Worm (Caenorhabditis elegans) whole organism, L4/young adult: ENCODE measurements around the gene col-3.
"Not testable (repeated sequence)": the region's sequence is repeated elsewhere in the genome, so short reads cannot be mapped to it uniquely, and the experiment has no call there.

Experiments used
- W03F9.2 ChIP-seq: fragments of 150-350 bp; optimal IDR thresholded peaks from 2 replicates; lab custom pipeline; 2014; ENCODE audit warnings: missing biosample characterization, missing genetic modification characterization
- dao-5 ChIP-seq: sonication (generic microtip); optimal IDR thresholded peaks from 2 replicates; lab custom pipeline; 2016; ENCODE audit warnings: missing genotype, missing genetic modification characterization, moderate library complexity, missing compliant biosample characterization
- him-1 ChIP-seq: sonication (generic microtip); optimal IDR thresholded peaks from 2 replicates; lab custom pipeline; 2016; ENCODE audit warnings: missing genotype, missing genetic modification reagents, missing genetic modification characterization, missing compliant biosample characterization

The col-3 gene

DNA sequence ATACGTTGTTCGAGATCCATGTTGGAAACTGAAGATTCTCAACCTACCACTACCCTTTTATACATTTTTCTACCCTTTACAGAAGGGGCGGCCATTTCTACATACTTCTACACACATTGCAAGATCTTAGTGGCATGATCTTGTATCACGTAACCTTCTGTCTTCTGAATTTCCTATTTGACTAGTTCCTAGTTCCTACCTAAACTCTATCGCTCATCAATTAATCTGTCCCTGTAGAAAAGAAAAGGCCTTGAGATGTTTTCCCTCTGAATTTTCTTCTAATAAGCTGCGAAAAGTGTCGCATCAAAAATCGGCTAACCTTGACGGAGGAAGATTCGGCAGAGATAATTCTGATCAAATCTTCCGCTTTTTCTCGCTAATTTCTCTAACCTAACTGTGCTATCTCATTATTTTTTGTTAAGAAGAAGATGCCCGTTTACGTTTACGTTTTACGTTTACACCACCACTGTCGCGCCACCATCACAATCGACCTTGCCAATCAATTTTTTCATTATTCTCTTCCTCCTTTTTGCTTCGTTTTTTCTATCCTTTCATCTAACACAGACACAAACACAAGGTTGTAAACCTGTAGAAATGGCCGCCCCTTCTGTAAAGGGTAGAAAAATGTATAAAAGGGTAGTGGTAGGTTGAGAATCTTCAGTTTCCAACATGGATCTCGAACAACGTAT, at the start of gene col-3, which contains the start of gene col-117:
Gene col-3 (plus strand): TSS at position 639 of the 689 bp plus-strand sequence.
Gene col-117 (minus strand): TSS at position 51 of the 689 bp plus-strand sequence.
- no peak for TF ChIP-seq dao-5 (tag; lab: Kevin White, UChicago)
- no peak for TF ChIP-seq W03F9.2 (tag; lab: Kevin White, UChicago)
- TF ChIP-seq him-1 (tag; lab: Kevin White, UChicago) = no peak

DNA sequence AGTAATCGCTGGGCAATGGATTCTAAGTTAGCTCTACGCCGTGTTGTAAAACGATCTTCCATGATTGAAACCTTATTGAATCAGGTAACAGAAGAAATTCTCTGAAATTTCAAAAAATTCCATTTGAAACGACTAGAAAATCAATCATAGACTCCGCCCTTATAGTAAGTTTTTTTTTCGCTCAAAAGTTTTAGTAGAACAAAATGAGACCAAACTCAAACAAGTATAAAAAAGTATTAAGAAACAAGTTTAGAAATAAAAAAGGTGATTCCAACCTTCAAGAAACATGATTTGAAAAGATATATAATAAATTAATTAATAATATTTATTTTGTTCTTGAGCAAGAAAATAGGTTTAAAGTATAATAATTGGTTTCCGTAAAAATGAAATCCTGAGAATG, 46.5 kb upstream of the col-3 start, which contains the start of gene C33D9.6:
Gene C33D9.6 (minus strand): TSS at position 101 of the 400 bp plus-strand sequence.
- no peak for TF ChIP-seq W03F9.2 (tag; lab: Kevin White, UChicago)
- no peak for TF ChIP-seq him-1 (tag; lab: Kevin White, UChicago)
- no peak for TF ChIP-seq dao-5 (tag; lab: Kevin White, UChicago)

DNA sequence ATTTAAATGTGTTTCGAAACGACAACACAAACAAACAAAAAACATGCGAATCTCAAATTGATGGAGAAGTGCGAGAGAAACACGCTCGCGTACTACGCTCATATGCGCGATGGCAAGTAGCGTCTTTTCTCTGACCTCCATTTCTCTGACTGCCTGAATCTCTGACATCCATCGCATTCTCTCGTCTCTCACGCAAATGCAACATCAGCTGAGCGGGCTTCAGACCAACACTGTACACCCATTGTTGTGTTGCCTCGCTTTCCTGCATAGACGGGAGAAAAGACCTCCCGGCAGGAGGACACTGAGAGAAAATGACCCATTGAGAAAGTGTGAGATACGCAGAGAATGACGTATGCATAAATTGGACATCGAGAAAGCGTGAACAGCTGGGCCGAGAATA, 42.4 kb upstream of the col-3 start:
- TF ChIP-seq W03F9.2 (tag; lab: Kevin White, UChicago) (no peak), dao-5 (tag; lab: Kevin White, UChicago) (no peak), him-1 (tag; lab: Kevin White, UChicago) (no peak)

DNA sequence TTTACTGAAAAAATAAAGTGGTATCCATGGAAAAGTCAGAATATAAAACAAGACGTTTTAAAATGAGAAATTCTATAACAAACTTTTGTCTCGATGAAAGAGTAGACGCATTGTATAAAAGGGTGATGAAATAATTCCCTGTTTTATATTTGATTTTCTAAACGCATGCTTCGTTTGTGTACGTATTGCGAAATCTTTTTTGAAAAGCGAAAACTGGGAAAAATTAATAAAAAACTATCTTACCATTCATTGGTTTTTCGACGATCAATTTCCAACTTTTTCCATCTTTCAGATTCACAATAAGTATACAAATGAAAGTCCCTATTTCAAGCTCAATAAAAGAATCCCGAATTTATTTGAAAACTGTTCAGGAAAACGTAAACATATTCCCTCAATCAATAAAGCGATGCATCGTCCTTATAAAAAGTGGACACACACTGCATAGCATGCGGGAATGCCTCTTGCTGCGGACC, 39.7 kb upstream of the col-3 start, which contains the start of gene C33D9.13:
Gene C33D9.13 (minus strand): TSS at position 423 of the 473 bp plus-strand sequence.
- TF ChIP-seq W03F9.2 (tag; lab: Kevin White, UChicago) = no peak
- no peak for TF ChIP-seq dao-5 (tag; lab: Kevin White, UChicago)
- TF ChIP-seq him-1 (tag; lab: Kevin White, UChicago) = no peak

DNA sequence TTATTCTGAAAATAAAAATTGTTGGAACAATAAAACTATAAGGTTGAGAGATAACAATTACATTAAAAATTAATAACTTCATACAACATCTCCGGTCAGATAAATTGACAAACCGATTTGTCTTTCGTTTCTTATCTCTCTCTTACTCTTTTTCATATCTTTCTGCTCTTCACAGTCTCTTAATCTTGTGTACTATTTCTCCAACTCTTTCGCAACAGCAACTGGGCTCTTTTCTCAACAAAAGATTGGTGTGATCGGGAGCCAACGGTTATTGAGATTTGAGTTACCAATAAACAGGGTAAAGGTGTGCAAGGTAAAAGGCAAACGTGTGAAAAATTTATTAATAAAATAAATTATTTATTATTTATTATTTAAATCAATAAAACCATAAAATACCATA, 37.9 kb upstream of the col-3 start, which contains the start of gene C33D9.8:
Gene C33D9.8 (minus strand): TSS at position 99 of the 400 bp plus-strand sequence.
- no peak for TF ChIP-seq dao-5 (tag; lab: Kevin White, UChicago)

DNA sequence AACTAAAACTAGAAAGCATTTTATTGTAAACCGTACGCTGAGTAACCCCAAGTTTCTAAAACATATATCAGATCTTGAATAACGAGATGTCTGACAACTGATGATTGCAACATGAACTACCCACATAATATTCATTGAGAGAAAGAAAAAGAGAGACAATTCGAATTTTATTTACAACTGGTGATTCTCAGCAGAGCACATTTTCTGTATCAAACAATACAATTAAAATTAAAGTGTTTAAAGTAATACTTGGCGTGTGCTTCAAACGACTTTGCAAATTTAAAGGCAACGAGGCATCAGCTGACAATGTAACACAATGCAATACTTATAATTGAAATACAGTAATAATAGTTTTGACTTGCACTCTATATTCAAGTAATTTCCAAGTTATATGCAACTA, 36.5 kb upstream of the col-3 start, which contains the start of gene C33D9.10:
Gene C33D9.10 (minus strand): TSS at position 101 of the 400 bp plus-strand sequence.
- TF ChIP-seq him-1, dao-5, W03F9.2 (tag; lab: Kevin White, UChicago): not testable (repeated sequence)

DNA sequence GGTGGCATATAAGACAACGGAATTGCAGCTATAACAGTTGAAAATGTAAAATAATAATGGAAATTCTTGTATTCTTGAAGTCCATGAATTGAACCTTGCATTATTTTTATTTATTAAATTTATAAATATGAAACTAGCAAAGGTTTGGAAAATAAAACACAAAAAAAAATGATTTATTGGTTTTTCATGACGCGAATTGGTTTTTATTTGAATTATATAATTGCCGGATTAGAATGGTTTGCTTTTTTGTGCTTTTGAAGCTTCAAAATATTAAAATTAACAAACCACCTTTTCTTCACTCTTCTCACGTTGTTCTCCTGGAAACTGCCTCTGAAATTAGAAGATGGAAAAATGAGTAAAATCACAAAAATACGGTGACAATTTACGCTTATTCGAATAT, 34.4 kb upstream of the col-3 start, which contains the start of gene sru-35:
Gene sru-35 (minus strand): TSS at position 101 of the 400 bp plus-strand sequence.
- TF ChIP-seq him-1 (tag; lab: Kevin White, UChicago) (no peak), W03F9.2 (tag; lab: Kevin White, UChicago) (no peak), dao-5 (tag; lab: Kevin White, UChicago) (no peak)

DNA sequence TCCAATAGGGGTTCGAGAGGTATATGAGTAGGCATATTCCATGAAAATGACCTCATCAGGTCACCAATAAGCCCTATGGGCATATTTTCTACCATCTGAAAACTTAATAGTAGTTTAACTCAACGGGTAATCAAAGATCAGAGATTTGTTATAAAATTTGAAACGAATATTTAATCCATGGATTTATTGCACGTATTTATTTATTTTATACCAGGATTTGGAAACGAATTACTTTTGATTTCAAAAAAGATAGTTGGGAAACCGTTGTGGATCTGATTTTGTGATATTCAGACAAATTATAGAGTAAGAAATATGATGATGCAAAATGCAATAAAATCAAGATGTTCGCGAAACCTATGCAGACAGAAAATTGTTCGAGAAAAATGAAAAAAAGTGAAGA, 31.8 kb upstream of the col-3 start, which contains the start of gene C33D9.3:
Gene C33D9.3 (minus strand): TSS at position 101 of the 400 bp plus-strand sequence.
- TF ChIP-seq W03F9.2 (tag; lab: Kevin White, UChicago) (no peak), him-1 (tag; lab: Kevin White, UChicago) (no peak), dao-5 (tag; lab: Kevin White, UChicago) (no peak)

DNA sequence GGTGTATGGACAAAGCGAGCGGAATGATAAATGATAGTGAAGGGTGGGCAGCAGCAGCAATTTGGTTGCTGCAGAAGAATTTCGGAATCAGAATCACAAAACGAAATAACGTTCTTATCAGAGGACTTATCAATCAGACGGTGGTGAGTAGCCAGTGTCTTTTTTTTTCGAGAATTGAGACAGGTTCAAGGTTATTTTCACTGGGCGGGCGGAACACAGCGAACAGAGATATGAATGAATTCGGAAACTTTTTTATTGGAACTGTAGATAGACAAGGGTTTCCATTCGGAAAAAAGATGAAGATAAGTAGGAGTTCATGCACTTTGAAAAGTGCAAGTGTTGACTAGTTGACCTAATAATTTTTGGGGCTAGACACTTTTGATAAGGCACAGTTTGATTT, 31.4 kb upstream of the col-3 start:
- TF ChIP-seq dao-5 (tag; lab: Kevin White, UChicago) = no peak
- TF ChIP-seq W03F9.2 (tag; lab: Kevin White, UChicago) = peak; percentile 39

DNA sequence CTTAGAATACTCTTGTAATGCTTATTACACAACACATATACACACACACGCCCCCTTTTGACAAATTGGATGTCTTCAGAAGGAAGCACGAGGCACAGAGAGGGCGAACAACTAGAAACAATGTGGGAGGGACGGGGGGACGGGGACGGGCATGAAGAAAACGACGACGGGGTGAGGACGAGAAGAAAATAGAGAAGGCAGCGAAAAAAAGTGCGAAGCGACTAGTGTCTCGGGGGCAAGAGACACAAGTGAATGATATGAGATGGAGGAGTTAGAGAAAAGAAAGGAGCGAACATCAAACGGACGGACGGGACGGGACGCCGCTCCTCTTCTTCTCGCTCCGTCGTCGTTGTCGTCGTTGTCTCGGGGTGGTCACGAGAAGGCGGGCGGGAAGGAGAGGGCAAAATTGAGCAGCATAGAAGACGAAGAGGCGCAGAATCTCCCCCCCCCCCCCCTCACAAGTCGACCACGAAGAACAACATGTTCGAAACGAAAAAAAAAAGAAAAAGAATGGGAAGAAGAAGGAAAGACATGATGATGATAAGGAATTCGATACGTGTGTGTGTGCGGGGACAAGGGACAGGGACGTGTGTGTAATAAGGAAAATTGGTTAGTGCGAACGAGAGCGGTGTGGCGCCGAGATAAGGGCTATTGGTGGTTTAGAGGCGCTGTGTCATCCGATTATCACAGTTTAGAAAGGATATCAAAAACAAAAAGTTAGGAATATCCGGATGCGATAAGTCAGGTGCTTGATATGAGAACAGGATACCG, 29.5 kb upstream of the col-3 start:
- TF ChIP-seq dao-5 (tag; lab: Kevin White, UChicago) = no peak
- TF ChIP-seq him-1 (tag; lab: Kevin White, UChicago) = peak; percentile 90
- peak; percentile 67 for TF ChIP-seq W03F9.2 (tag; lab: Kevin White, UChicago)

DNA sequence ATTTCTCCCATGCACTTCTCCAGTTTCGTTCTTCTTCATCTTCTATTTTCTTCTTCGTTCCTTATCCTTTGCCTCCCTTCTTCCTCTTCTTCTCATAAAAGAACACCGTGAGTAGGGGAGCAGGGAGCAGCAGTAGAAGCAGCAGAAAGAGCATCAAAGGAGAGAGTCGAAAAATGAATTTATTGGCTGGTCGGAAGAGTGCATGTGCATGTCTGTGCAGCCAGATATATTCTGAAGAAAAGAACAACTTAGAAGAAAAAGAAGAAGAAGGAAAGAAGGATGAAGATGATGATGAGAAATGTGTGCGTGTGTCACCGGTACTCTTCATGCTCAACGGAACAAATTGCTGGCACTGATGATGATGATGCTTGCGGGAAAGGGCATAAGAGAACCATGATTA, 28.3 kb upstream of the col-3 start:
- TF ChIP-seq W03F9.2 (tag; lab: Kevin White, UChicago) (no peak), him-1 (tag; lab: Kevin White, UChicago) (peak; percentile 73)

DNA sequence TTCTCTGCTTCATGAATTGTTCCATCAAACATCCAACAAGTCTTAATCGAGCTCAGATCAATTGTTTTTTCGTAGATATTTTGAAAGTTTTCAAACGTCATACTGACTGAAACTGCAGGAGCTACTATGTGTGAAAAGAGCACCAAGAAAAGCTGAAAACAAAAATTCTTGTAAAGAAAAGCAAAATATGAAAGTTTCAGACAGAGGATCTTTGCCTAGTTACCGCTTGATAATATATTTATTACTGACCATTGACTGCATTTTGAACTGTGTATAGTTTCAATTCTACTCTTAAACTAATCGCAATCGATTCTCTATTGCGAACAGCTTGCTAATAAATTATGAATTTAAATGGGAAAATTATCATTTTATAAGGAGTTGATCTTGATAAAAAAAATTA, 26.3 kb upstream of the col-3 start, which contains the start of gene clec-182:
Gene clec-182 (minus strand): TSS at position 101 of the 400 bp plus-strand sequence.
- TF ChIP-seq him-1 (tag; lab: Kevin White, UChicago) = no peak
- TF ChIP-seq W03F9.2 (tag; lab: Kevin White, UChicago) = no peak
- TF ChIP-seq dao-5 (tag; lab: Kevin White, UChicago) = no peak

DNA sequence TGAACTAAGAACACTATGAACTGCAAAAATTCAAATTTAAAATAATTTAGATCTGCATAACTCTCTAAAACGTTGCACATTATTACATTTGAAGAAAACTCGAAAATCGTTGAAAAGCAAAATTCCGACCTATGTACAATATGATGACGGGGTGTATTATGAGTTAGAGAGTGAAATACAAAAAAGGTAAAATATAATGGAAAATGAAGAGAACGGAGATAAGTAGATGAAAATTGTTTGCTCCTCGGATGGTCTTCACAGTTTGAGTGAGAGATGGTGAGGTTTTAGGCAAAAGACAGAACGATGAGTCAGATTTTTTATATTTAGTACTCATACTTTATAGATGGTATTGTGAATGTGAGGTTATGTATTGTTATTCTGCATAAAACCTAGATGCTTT, 17.3 kb upstream of the col-3 start:
- TF ChIP-seq him-1 (tag; lab: Kevin White, UChicago) (no peak), dao-5 (tag; lab: Kevin White, UChicago) (no peak), W03F9.2 (tag; lab: Kevin White, UChicago) (no peak)
